Worm (Caenorhabditis elegans) whole organism, L1 larva: Measurements from ENCODE around the gene T09A12.1.
A peak's percentile ranks its signal among the peaks of the same experiment; 100 is the strongest.

Source experiments
- C04F5.9 ChIP-seq: sonication (generic microtip); optimal IDR thresholded peaks from 2 replicates; lab custom pipeline; 2016; ENCODE audit warnings: missing genetic modification characterization, missing compliant biosample characterization
- C16A3.4 ChIP-seq: fragments of 150-350 bp; optimal IDR thresholded peaks from 2 replicates; lab custom pipeline; 2014; ENCODE audit warnings: missing biosample characterization, missing genetic modification characterization
- aha-1 ChIP-seq: fragments of 150-350 bp; optimal IDR thresholded peaks from 2 replicates; lab custom pipeline; 2014; ENCODE audit warnings: missing biosample characterization, missing genetic modification characterization
- alr-1 ChIP-seq: fragments of 200-800 bp; sonication (Bioruptor generic); optimal IDR thresholded peaks from 2 replicates; lab custom pipeline; 2018; ENCODE audit warnings: borderline replicate concordance, mild to moderate bottlenecking, missing genetic modification characterization, missing compliant biosample characterization
- blmp-1 ChIP-seq: fragments of 150-350 bp; optimal IDR thresholded peaks from 2 replicates; lab custom pipeline; 2014; ENCODE audit warnings: missing biosample characterization, missing genetic modification characterization
- ceh-63 ChIP-seq: fragments of 200-800 bp; sonication (Bioruptor generic); optimal IDR thresholded peaks from 2 replicates; lab custom pipeline; 2018; ENCODE audit warnings: mild to moderate bottlenecking, missing genetic modification characterization, missing compliant biosample characterization
- ces-1 ChIP-seq: fragments of 150-350 bp; optimal IDR thresholded peaks from 2 replicates; lab custom pipeline; 2014; ENCODE audit warnings: missing biosample characterization, missing genetic modification reagents, missing genetic modification characterization
- efl-1 ChIP-seq, 4 experiments: fragments of 150-350 bp; optimal IDR thresholded peaks in 3 of 4; peaks in 1 of 4; 1 replicate in 1 of 4; 2 replicates in 3 of 4; lab custom pipeline; 2014; ENCODE audit warnings: missing biosample characterization in 2 of 4, missing genetic modification characterization in 2 of 4, missing genetic modification reagents in 2 of 4
- efl-3 ChIP-seq: fragments of 200-800 bp; sonication (Bioruptor generic); optimal IDR thresholded peaks from 2 replicates; lab custom pipeline; 2018; ENCODE audit warnings: mild to moderate bottlenecking, missing genetic modification characterization, missing compliant biosample characterization
- egl-13 ChIP-seq: sonication (generic microtip); optimal IDR thresholded peaks from 2 replicates; lab custom pipeline; 2016; ENCODE audit warnings: missing genotype, missing genetic modification reagents, missing genetic modification characterization, missing compliant biosample characterization
- elt-2 ChIP-seq: sonication (generic microtip); optimal IDR thresholded peaks from 2 replicates; lab custom pipeline; 2016; ENCODE audit warnings: missing genetic modification characterization, mild to moderate bottlenecking, inconsistent platforms, missing compliant biosample characterization, missing genetic modification reagents
- elt-3 ChIP-seq, 6 experiments: fragments of 150-350 bp in 1 of 6; sonication (generic microtip); optimal IDR thresholded peaks; 2 replicates each; lab custom pipeline; 2017 to 2018; ENCODE audit warnings: missing biosample characterization in 6 of 6, missing genetic modification characterization in 6 of 6, inconsistent platforms in 1 of 6
- fkh-4 ChIP-seq: sonication (generic microtip); optimal IDR thresholded peaks from 2 replicates; lab custom pipeline; 2016; ENCODE audit warnings: missing compliant biosample characterization, missing genetic modification characterization, borderline replicate concordance
- fkh-8 ChIP-seq: sonication (generic microtip); optimal IDR thresholded peaks from 2 replicates; lab custom pipeline; 2016; ENCODE audit warnings: mild to moderate bottlenecking, missing genetic modification characterization, missing compliant biosample characterization
- grh-1 ChIP-seq: fragments of 200-800 bp; sonication (Bioruptor generic); IDR thresholded peaks from 2 replicates; pipeline ENCODE4 v1.3.6; 2022; ENCODE audit warnings: missing genetic modification reagents, missing genetic modification characterization, missing compliant biosample characterization
- hlh-17 ChIP-seq: fragments of 200-800 bp; sonication (Bioruptor generic); optimal IDR thresholded peaks from 2 replicates; lab custom pipeline; 2018; ENCODE audit warnings: missing genetic modification characterization, mild to moderate bottlenecking, missing compliant biosample characterization, moderate library complexity, borderline replicate concordance
- hlh-4 ChIP-seq: sonication (generic microtip); optimal IDR thresholded peaks from 2 replicates; lab custom pipeline; 2016; ENCODE audit warnings: mild to moderate bottlenecking, missing genetic modification characterization, missing compliant biosample characterization
- irx-1 ChIP-seq: sonication (generic microtip); optimal IDR thresholded peaks from 2 replicates; lab custom pipeline; 2016; ENCODE audit warnings: missing genetic modification characterization, missing compliant biosample characterization
- isw-1 ChIP-seq: fragments of 200-800 bp; sonication (Bioruptor generic); IDR thresholded peaks from 2 replicates; pipeline ENCODE4 v1.3.6; 2022; ENCODE audit warnings: missing genetic modification characterization, missing compliant biosample characterization
- lin-13 ChIP-seq: fragments of 150-350 bp; optimal IDR thresholded peaks from 2 replicates; lab custom pipeline; 2014; ENCODE audit warnings: missing biosample characterization, missing genetic modification reagents, missing genetic modification characterization
- lin-35 ChIP-seq, 2 experiments: fragments of 150-350 bp; optimal IDR thresholded peaks; 2 replicates each; lab custom pipeline; 2014; ENCODE audit warnings: missing biosample characterization in 2 of 2, missing genetic modification characterization in 2 of 2, missing genetic modification reagents in 2 of 2
- lir-3 ChIP-seq: sonication (generic microtip); optimal IDR thresholded peaks from 2 replicates; lab custom pipeline; 2016; ENCODE audit warnings: mild to moderate bottlenecking, missing genetic modification characterization, moderate library complexity, missing compliant biosample characterization; ENCODE audit not compliant: poor library complexity
- mdl-1 ChIP-seq, 2 experiments: fragments of 150-350 bp; optimal IDR thresholded peaks; 2 replicates each; lab custom pipeline; 2014 to 2017; ENCODE audit warnings: missing biosample characterization in 2 of 2, missing genetic modification characterization in 2 of 2, inconsistent platforms in 1 of 2
- nhr-11 ChIP-seq: fragments of 150-350 bp; optimal IDR thresholded peaks from 2 replicates; lab custom pipeline; 2014; ENCODE audit warnings: missing biosample characterization, missing genetic modification characterization
- nhr-20 ChIP-seq: sonication (generic microtip); optimal IDR thresholded peaks from 2 replicates; lab custom pipeline; 2016; ENCODE audit warnings: mild to moderate bottlenecking, missing genetic modification characterization, missing compliant biosample characterization
- nhr-28 ChIP-seq: fragments of 150-350 bp; optimal IDR thresholded peaks from 2 replicates; lab custom pipeline; 2014; ENCODE audit warnings: missing biosample characterization, missing genetic modification characterization
- nhr-47 ChIP-seq: sonication (generic microtip); optimal IDR thresholded peaks from 2 replicates; lab custom pipeline; 2016; ENCODE audit warnings: mild to moderate bottlenecking, missing genetic modification characterization, moderate library complexity, missing compliant biosample characterization
- nhr-71 ChIP-seq: sonication (generic microtip); optimal IDR thresholded peaks from 2 replicates; lab custom pipeline; 2016; ENCODE audit warnings: mild to moderate bottlenecking, missing genetic modification characterization, moderate library complexity, missing compliant biosample characterization
- nhr-77 ChIP-seq: fragments of 150-350 bp; optimal IDR thresholded peaks from 2 replicates; lab custom pipeline; 2014; ENCODE audit warnings: missing biosample characterization, missing genetic modification characterization
- nhr-84 ChIP-seq: sonication (generic microtip); optimal IDR thresholded peaks from 2 replicates; lab custom pipeline; 2017; ENCODE audit warnings: missing biosample characterization, missing genetic modification characterization
- nhr-90 ChIP-seq: sonication (generic microtip); optimal IDR thresholded peaks from 2 replicates; lab custom pipeline; 2016; ENCODE audit warnings: mild to moderate bottlenecking, missing genetic modification characterization, missing compliant biosample characterization; ENCODE audit not compliant: poor library complexity
- pqm-1 ChIP-seq: sonication (generic microtip); optimal IDR thresholded peaks from 3 replicates; lab custom pipeline; 2017; ENCODE audit warnings: missing biosample characterization, missing genetic modification characterization
- snu-23 ChIP-seq: sonication (generic microtip); optimal IDR thresholded peaks from 2 replicates; lab custom pipeline; 2016; ENCODE audit warnings: missing genetic modification characterization, missing compliant biosample characterization
- sup-37 ChIP-seq: fragments of 200-800 bp; sonication (Bioruptor generic); optimal IDR thresholded peaks from 2 replicates; lab custom pipeline; 2018; ENCODE audit warnings: mild to moderate bottlenecking, missing genetic modification characterization, missing compliant biosample characterization
- swsn-7 ChIP-seq: sonication (generic microtip); optimal IDR thresholded peaks from 2 replicates; lab custom pipeline; 2016; ENCODE audit warnings: missing genetic modification characterization, missing compliant biosample characterization
- tbx-2 ChIP-seq: sonication (generic microtip); optimal IDR thresholded peaks from 2 replicates; lab custom pipeline; 2016; ENCODE audit warnings: missing genetic modification characterization, missing compliant biosample characterization
- tlp-1 ChIP-seq: fragments of 150-350 bp; optimal IDR thresholded peaks from 2 replicates; lab custom pipeline; 2014; ENCODE audit warnings: missing biosample characterization, missing genetic modification characterization
- unc-130 ChIP-seq: fragments of 150-350 bp; optimal IDR thresholded peaks from 2 replicates; lab custom pipeline; 2017; ENCODE audit warnings: missing biosample characterization, missing genetic modification characterization, inconsistent platforms
- unc-86 ChIP-seq: sonication (generic microtip); optimal IDR thresholded peaks from 2 replicates; lab custom pipeline; 2016; ENCODE audit warnings: missing genetic modification characterization, missing compliant biosample characterization
- ztf-4 ChIP-seq: fragments of 150-350 bp; optimal IDR thresholded peaks from 2 replicates; lab custom pipeline; 2014; ENCODE audit warnings: missing biosample characterization, missing genetic modification characterization

The T09A12.1 gene

ce11 chrIV:8252856-8253255 is 8.6 kb downstream of the T09A12.1 start (continued):
- TF ChIP-seq swsn-7 (tag; lab: Kevin White, UChicago) (peak; percentile 74), C16A3.4 (peak; percentile 64), nhr-71 (tag; lab: Kevin White, UChicago) (peak; percentile 79), unc-86 (tag; lab: Kevin White, UChicago) (peak; percentile 30), efl-1 (optimal IDR thresholded peaks at IDR 0.05; lab: Kevin White, UChicago) (peak; percentile 56), efl-1 (GFP tag; optimal IDR thresholded peaks at IDR 0.05 in 1 of 2; lab: Kevin White, UChicago) (peak; percentile 51 to 95), aha-1 (tag; lab: Kevin White, UChicago) (no peak), nhr-47 (tag; lab: Kevin White, UChicago) (peak; percentile 79), nhr-20 (peak; percentile 68), lin-35 (GFP tag; optimal IDR thresholded peaks at IDR 0.05; lab: Kevin White, UChicago) (peak; percentile 66 to 80), mdl-1 (tag; optimal IDR thresholded peaks at IDR 0.05; lab: Kevin White, UChicago) (peak in 1 of 2 experiments; percentile 91), grh-1 (GFP tag; lab: Robert Waterston, UW) (no peak), fkh-8 (peak; percentile 65), nhr-77 (peak; percentile 65), egl-13 (tag; lab: Kevin White, UChicago) (peak; percentile 30), unc-130 (tag; lab: Kevin White, UChicago) (peak; percentile 81), nhr-84 (no peak), C04F5.9 (no peak), pqm-1 (tag; lab: Kevin White, UChicago) (no peak), nhr-28 (tag; lab: Kevin White, UChicago) (no peak), elt-3 (tag; optimal IDR thresholded peaks at IDR 0.05; lab: Kevin White, UChicago) (peak in 1 of 6 experiments; percentile 43), ztf-4 (tag; lab: Kevin White, UChicago) (no peak), nhr-90 (tag; lab: Kevin White, UChicago) (peak; percentile 73), fkh-4 (tag; lab: Kevin White, UChicago) (no peak), blmp-1 (tag; lab: Kevin White, UChicago) (peak; percentile 17), ceh-63 (GFP tag; lab: Kevin White, UChicago) (no peak), lir-3 (peak; percentile 36), irx-1 (tag; lab: Kevin White, UChicago) (peak; percentile 61), efl-3 (GFP tag; lab: Kevin White, UChicago) (no peak), ces-1 (no peak), tlp-1 (tag; lab: Kevin White, UChicago) (no peak)

ce11 chrIV:8254193-8254592 is 10.0 kb downstream of the T09A12.1 start:
- no peak for TF ChIP-seq hlh-17
- TF ChIP-seq lin-13 (GFP tag; lab: Kevin White, UChicago), result no peak
- no peak for TF ChIP-seq tbx-2 (tag; lab: Kevin White, UChicago)
- TF ChIP-seq sup-37 (GFP tag; lab: Kevin White, UChicago), result no peak
- no peak for TF ChIP-seq fkh-8
- TF ChIP-seq nhr-11 (tag; lab: Kevin White, UChicago), result no peak
- no peak for TF ChIP-seq hlh-4 (tag; lab: Kevin White, UChicago)
- no peak for TF ChIP-seq snu-23 (GFP tag; lab: Kevin White, UChicago)
- no peak for TF ChIP-seq alr-1
- no peak for TF ChIP-seq isw-1 (GFP tag; lab: Robert Waterston, UW)

ce11 chrIV:8255221-8255620 is 11.0 kb downstream of the T09A12.1 start:
- TF ChIP-seq nhr-28 (tag; lab: Kevin White, UChicago), result no peak
- TF ChIP-seq elt-2, result peak; percentile 33
- TF ChIP-seq, all 84 proteins: peak for 1
